Worm (Caenorhabditis elegans) whole organism, L4 larva: ENCODE data around the gene F54H5.14.

Source experiments
- D1046.2 ChIP-seq: fragments of 200-800 bp; sonication (Bioruptor generic); IDR thresholded peaks from 2 replicates; pipeline ENCODE4 v1.3.6; 2022; ENCODE audit warnings: missing genetic modification characterization, missing compliant biosample characterization
- F10B5.3 ChIP-seq: sonication (generic microtip); optimal IDR thresholded peaks from 2 replicates; lab custom pipeline; 2016; ENCODE audit warnings: mild to moderate bottlenecking, missing genetic modification characterization, missing compliant biosample characterization
- F26F4.8 ChIP-seq: fragments of 200-800 bp; sonication (Bioruptor generic); conservative IDR thresholded peaks from 2 replicates; pipeline ENCODE4 v1.3.6; 2022; ENCODE audit warnings: missing genetic modification characterization, missing compliant biosample characterization
- F37D6.2 ChIP-seq: sonication (generic microtip); optimal IDR thresholded peaks from 2 replicates; lab custom pipeline; 2016; ENCODE audit warnings: mild to moderate bottlenecking, missing genetic modification characterization, missing compliant biosample characterization
- F44E2.7 ChIP-seq: fragments of 200-800 bp; sonication (Bioruptor generic); IDR thresholded peaks from 2 replicates; pipeline ENCODE4 v2.1.2; 2022; ENCODE audit warnings: missing genetic modification characterization, missing compliant biosample characterization
- F49E8.2 ChIP-seq: sonication (generic microtip); optimal IDR thresholded peaks from 2 replicates; lab custom pipeline; 2016; ENCODE audit warnings: missing compliant biosample characterization, mild to moderate bottlenecking, missing genetic modification characterization, borderline replicate concordance
- T20F7.1 ChIP-seq: fragments of 200-800 bp; sonication (Bioruptor generic); optimal IDR thresholded peaks from 2 replicates; lab custom pipeline; 2018; ENCODE audit warnings: mild to moderate bottlenecking, missing genetic modification characterization, missing compliant biosample characterization
- Y5F2A.4 ChIP-seq: fragments of 200-800 bp; sonication (Bioruptor generic); optimal IDR thresholded peaks from 2 replicates; lab custom pipeline; 2018; ENCODE audit warnings: mild to moderate bottlenecking, missing genetic modification characterization, missing compliant biosample characterization
- aha-1 ChIP-seq: fragments of 150-350 bp; peaks from one replicate; lab custom pipeline; 2014; ENCODE audit warnings: missing biosample characterization, missing genetic modification characterization
- ama-1 ChIP-seq: fragments of 150-350 bp; optimal IDR thresholded peaks from 2 replicates; lab custom pipeline; 2014; ENCODE audit warnings: inconsistent platforms, mixed read lengths
- arid-1 ChIP-seq: fragments of 200-800 bp; sonication (Bioruptor generic); conservative IDR thresholded peaks from 2 replicates; pipeline ENCODE4 v1.3.6; 2022; ENCODE audit warnings: missing genetic modification reagents, missing genetic modification characterization, missing compliant biosample characterization
- attf-4 ChIP-seq: sonication (generic microtip); optimal IDR thresholded peaks from 3 replicates; lab custom pipeline; 2017; ENCODE audit warnings: missing biosample characterization, missing genetic modification characterization
- ceh-28 ChIP-seq: fragments of 150-350 bp; optimal IDR thresholded peaks from 2 replicates; lab custom pipeline; 2014; ENCODE audit warnings: missing biosample characterization, missing genetic modification reagents, missing genetic modification characterization
- ceh-62 ChIP-seq: sonication (generic microtip); optimal IDR thresholded peaks from 2 replicates; lab custom pipeline; 2017; ENCODE audit warnings: missing biosample characterization, missing genetic modification characterization
- ceh-82 ChIP-seq: sonication (generic microtip); optimal IDR thresholded peaks from 2 replicates; lab custom pipeline; 2017; ENCODE audit warnings: missing biosample characterization, missing genetic modification characterization
- ces-1 ChIP-seq: fragments of 150-350 bp; sonication (generic microtip); optimal IDR thresholded peaks from 4 replicates; lab custom pipeline; 2014; ENCODE audit warnings: missing biosample characterization, missing genetic modification reagents, missing genetic modification characterization
- cey-2 ChIP-seq: sonication (generic microtip); optimal IDR thresholded peaks from 3 replicates; lab custom pipeline; 2017; ENCODE audit warnings: missing genetic modification characterization, mild to moderate bottlenecking, missing compliant biosample characterization, antibody characterized with exemption, borderline replicate concordance; ENCODE audit not compliant: insufficient read depth
- daf-12 ChIP-seq: fragments of 150-350 bp; optimal IDR thresholded peaks from 2 replicates; lab custom pipeline; 2014; ENCODE audit warnings: missing biosample characterization, missing genetic modification reagents, missing genetic modification characterization
- dmd-8 ChIP-seq: fragments of 200-800 bp; sonication (Bioruptor generic); IDR thresholded peaks from 2 replicates; pipeline ENCODE4 v1.3.6; 2022; ENCODE audit warnings: missing genetic modification characterization, missing compliant biosample characterization
- egl-27 ChIP-seq: sonication (generic microtip); optimal IDR thresholded peaks from 3 replicates; lab custom pipeline; 2017; ENCODE audit warnings: missing biosample characterization, missing genetic modification reagents, missing genetic modification characterization
- egl-43 ChIP-seq: fragments of 200-800 bp; sonication (Bioruptor generic); IDR thresholded peaks from 2 replicates; pipeline ENCODE4 v1.3.6; 2022; ENCODE audit warnings: missing genetic modification reagents, missing genetic modification characterization, missing compliant biosample characterization
- fkh-10 ChIP-seq: fragments of 150-350 bp; optimal IDR thresholded peaks from 2 replicates; lab custom pipeline; 2014; ENCODE audit warnings: missing biosample characterization, missing genetic modification reagents, missing genetic modification characterization
- fos-1 ChIP-seq: fragments of 150-350 bp; optimal IDR thresholded peaks from 2 replicates; lab custom pipeline; 2014; ENCODE audit warnings: missing biosample characterization, missing genetic modification characterization
- hlh-30 ChIP-seq: sonication (generic microtip); optimal IDR thresholded peaks from 2 replicates; lab custom pipeline; 2017; ENCODE audit warnings: antibody characterized with exemption, mild to moderate bottlenecking, missing genetic modification characterization, missing compliant biosample characterization; ENCODE audit not compliant: insufficient read depth
- hmg-1.1 ChIP-seq: fragments of 200-800 bp; sonication (Bioruptor generic); IDR thresholded peaks from 2 replicates; pipeline ENCODE4 v1.3.6; 2022; ENCODE audit warnings: missing genetic modification reagents, missing genetic modification characterization, missing compliant biosample characterization
- jun-1 ChIP-seq: fragments of 150-350 bp; optimal IDR thresholded peaks from 2 replicates; lab custom pipeline; 2014; ENCODE audit warnings: missing biosample characterization, missing genetic modification reagents, missing genetic modification characterization
- lim-7 ChIP-seq: fragments of 200-800 bp; sonication (Bioruptor generic); IDR thresholded peaks from 2 replicates; pipeline ENCODE4 v1.3.6; 2022; ENCODE audit warnings: missing genetic modification characterization, missing compliant biosample characterization
- lin-15B ChIP-seq: fragments of 150-350 bp; sonication (generic microtip); optimal IDR thresholded peaks from 3 replicates; lab custom pipeline; 2014; ENCODE audit warnings: missing biosample characterization, missing genetic modification characterization
- lin-29 ChIP-seq: fragments of 200-800 bp; sonication (Bioruptor generic); IDR thresholded peaks from 2 replicates; pipeline ENCODE4 v1.3.6; 2022; ENCODE audit warnings: missing genetic modification reagents, missing genetic modification characterization, missing compliant biosample characterization
- lsy-2 ChIP-seq, 2 experiments: fragments of 150-350 bp in 1 of 2; sonication (generic microtip) in 1 of 2; optimal IDR thresholded peaks; 2 replicates each; lab custom pipeline; 2014 to 2017; ENCODE audit warnings: missing biosample characterization in 2 of 2, missing genetic modification characterization in 2 of 2
- madf-9 ChIP-seq: fragments of 200-800 bp; sonication (Bioruptor generic); conservative IDR thresholded peaks from 2 replicates; pipeline ENCODE4 v1.3.6; 2022; ENCODE audit warnings: missing genetic modification reagents, missing genetic modification characterization, missing compliant biosample characterization
- mep-1 ChIP-seq: fragments of 150-350 bp; sonication (generic microtip); optimal IDR thresholded peaks from 3 replicates; lab custom pipeline; 2014; ENCODE audit warnings: missing biosample characterization, missing genetic modification characterization
- nhr-10 ChIP-seq: fragments of 150-350 bp; optimal IDR thresholded peaks from 2 replicates; lab custom pipeline; 2014; ENCODE audit warnings: missing biosample characterization, missing genetic modification characterization
- nhr-102 ChIP-seq: sonication (generic microtip); optimal IDR thresholded peaks from 2 replicates; lab custom pipeline; 2016; ENCODE audit warnings: mild to moderate bottlenecking, missing genetic modification characterization, moderate library complexity, missing compliant biosample characterization
- nhr-11 ChIP-seq: fragments of 150-350 bp; optimal IDR thresholded peaks from 2 replicates; lab custom pipeline; 2014; ENCODE audit warnings: missing biosample characterization, missing genetic modification characterization
- nhr-111 ChIP-seq: fragments of 200-800 bp; sonication (Bioruptor generic); optimal IDR thresholded peaks from 2 replicates; lab custom pipeline; 2018; ENCODE audit warnings: mild to moderate bottlenecking, missing genetic modification characterization, missing compliant biosample characterization
- nhr-48 ChIP-seq: sonication (generic microtip); optimal IDR thresholded peaks from 2 replicates; lab custom pipeline; 2016; ENCODE audit warnings: mild to moderate bottlenecking, missing genetic modification characterization, missing compliant biosample characterization
- nhr-77 ChIP-seq: fragments of 150-350 bp; optimal IDR thresholded peaks from 2 replicates; lab custom pipeline; 2014; ENCODE audit warnings: missing biosample characterization, missing genetic modification characterization
- php-3 ChIP-seq: fragments of 200-800 bp; sonication (Bioruptor generic); IDR thresholded peaks from 2 replicates; pipeline ENCODE4 v1.3.6; 2022; ENCODE audit warnings: missing genetic modification reagents, missing genetic modification characterization, missing compliant biosample characterization
- saeg-2 ChIP-seq: fragments of 200-800 bp; sonication (Bioruptor generic); IDR thresholded peaks from 2 replicates; pipeline ENCODE4 v1.3.6; 2022; ENCODE audit warnings: missing genetic modification reagents, missing genetic modification characterization, missing compliant biosample characterization
- skn-1 ChIP-seq: fragments of 150-350 bp; optimal IDR thresholded peaks from 2 replicates; lab custom pipeline; 2014; ENCODE audit warnings: missing biosample characterization, missing genetic modification characterization
- spr-1 ChIP-seq: sonication (generic microtip); optimal IDR thresholded peaks from 2 replicates; lab custom pipeline; 2016; ENCODE audit warnings: mild to moderate bottlenecking, missing genetic modification characterization, missing compliant biosample characterization
- tag-97 ChIP-seq: fragments of 200-800 bp; sonication (Bioruptor generic); IDR thresholded peaks from 2 replicates; pipeline ENCODE4 v1.3.6; 2022; ENCODE audit warnings: missing genetic modification characterization, missing compliant biosample characterization
- tra-1 ChIP-seq: fragments of 200-800 bp; sonication (Bioruptor generic); IDR thresholded peaks from 2 replicates; pipeline ENCODE4 v1.3.6; 2022; ENCODE audit warnings: missing genetic modification reagents, missing genetic modification characterization, missing compliant biosample characterization
- unc-130 ChIP-seq: sonication (generic microtip); optimal IDR thresholded peaks from 2 replicates; lab custom pipeline; 2016; ENCODE audit warnings: missing genetic modification reagents, missing genetic modification characterization, missing compliant biosample characterization
- unc-39 ChIP-seq: sonication (generic microtip); optimal IDR thresholded peaks from 2 replicates; lab custom pipeline; 2017; ENCODE audit warnings: missing biosample characterization, missing genetic modification characterization
- unc-62 ChIP-seq, 3 experiments: fragments of 150-350 bp in 1 of 3; sonication (generic microtip); optimal IDR thresholded peaks in 2 of 3; peaks in 1 of 3; 1 replicate in 1 of 3; 2 replicates in 2 of 3; lab custom pipeline; 2014 to 2017; ENCODE audit warnings: missing biosample characterization in 3 of 3, missing genetic modification characterization in 3 of 3, missing genetic modification reagents in 3 of 3, missing genotype in 1 of 3
- vab-7 ChIP-seq: fragments of 200-800 bp; sonication (Bioruptor generic); IDR thresholded peaks from 2 replicates; pipeline ENCODE4 v1.3.6; 2022; ENCODE audit warnings: missing genetic modification reagents, missing genetic modification characterization, missing compliant biosample characterization
- zip-11 ChIP-seq: fragments of 200-800 bp; sonication (Bioruptor generic); IDR thresholded peaks from 2 replicates; pipeline ENCODE4 v1.3.6; 2022; ENCODE audit warnings: missing genetic modification characterization, missing compliant biosample characterization
- zip-2 ChIP-seq: fragments of 150-350 bp; optimal IDR thresholded peaks from 2 replicates; lab custom pipeline; 2014; ENCODE audit warnings: missing biosample characterization, missing genetic modification characterization
- ztf-11 ChIP-seq: fragments of 150-350 bp; optimal IDR thresholded peaks from 2 replicates; lab custom pipeline; 2014; ENCODE audit warnings: missing biosample characterization, missing genetic modification characterization

The F54H5.14 gene

ce11 chrII:6588605-6589292, 36.5 kb downstream of the F54H5.14 start, which contains the start of gene icd-1 (continued):
- TF ChIP-seq zip-2 (peak; percentile 75), hlh-30 (tag; lab: Kevin White, UChicago) (peak; percentile 95), vab-7 (GFP tag; lab: Robert Waterston, UW) (peak; percentile 44; the same call in 1 of the 2 replicates), aha-1 (peak; percentile 99), tag-97 (GFP tag; lab: Robert Waterston, UW) (0 out of 2 replicates have a peak, but pooled peaks have one; percentile 37), D1046.2 (GFP tag; lab: Robert Waterston, UW) (peak; percentile 58; the same call in 1 of the 2 replicates), madf-9 (GFP tag; lab: Robert Waterston, UW) (peak; percentile 75), spr-1 (tag; lab: Kevin White, UChicago) (peak; percentile 81), zip-11 (GFP tag; lab: Robert Waterston, UW) (no peak), ces-1 (GFP tag; lab: Kevin White, UChicago) (no peak), cey-2 (tag; lab: Kevin White, UChicago) (no peak), nhr-10 (tag; lab: Kevin White, UChicago) (peak; percentile 72), mep-1 (tag; lab: Kevin White, UChicago) (peak; percentile 97), dmd-8 (GFP tag; lab: Robert Waterston, UW) (peak; percentile 55; the same call in 1 of the 2 replicates), lin-29 (GFP tag; lab: Robert Waterston, UW) (peak; percentile 72), fkh-10 (GFP tag; lab: Kevin White, UChicago) (peak; percentile 78), T20F7.1 (peak; percentile 90), F49E8.2 (peak; percentile 84), F37D6.2 (tag; lab: Kevin White, UChicago) (peak; percentile 86), F44E2.7 (GFP tag; lab: Robert Waterston, UW) (no peak), lin-15B (peak; percentile 58), daf-12 (tag; lab: Kevin White, UChicago) (no peak), lim-7 (GFP tag; lab: Robert Waterston, UW) (no peak), Y5F2A.4 (GFP tag; lab: Kevin White, UChicago) (peak; percentile 56), hmg-1.1 (GFP tag; lab: Robert Waterston, UW) (peak; percentile 88), nhr-48 (peak; percentile 92), ceh-82 (tag; lab: Kevin White, UChicago) (no peak), unc-62 (GFP tag; optimal IDR thresholded peaks at IDR 0.05 in 1 of 2; lab: Kevin White, UChicago) (peak in 1 of 2 experiments; percentile 98), unc-62 (tag; optimal IDR thresholded peaks at IDR 0.05; lab: Kevin White, UChicago) (no peak), F10B5.3 (peak; percentile 69), nhr-11 (peak; percentile 95), egl-27 (no peak), F26F4.8 (no peak), attf-4 (tag; lab: Kevin White, UChicago) (no peak), egl-43 (GFP tag; lab: Robert Waterston, UW) (peak; percentile 78), ceh-28 (peak; percentile 47), saeg-2 (peak; percentile 78), nhr-111 (GFP tag; lab: Kevin White, UChicago) (no peak), jun-1 (peak; percentile 79), ama-1 (lab: Kevin White, UChicago) (no peak), tra-1 (GFP tag; lab: Robert Waterston, UW) (peak; percentile 81), ztf-11 (tag; lab: Kevin White, UChicago) (no peak), lsy-2 (tag; optimal IDR thresholded peaks at IDR 0.05; lab: Kevin White, UChicago) (peak; percentile 91 to 95), unc-39 (no peak), skn-1 (tag; lab: Kevin White, UChicago) (no peak), nhr-102 (tag; lab: Kevin White, UChicago) (peak; percentile 93), nhr-77 (tag; lab: Kevin White, UChicago) (peak; percentile 96), ceh-62 (no peak), arid-1 (GFP tag; lab: Robert Waterston, UW) (peak; percentile 86), php-3 (GFP tag; lab: Robert Waterston, UW) (peak; percentile 93), fos-1 (tag; lab: Kevin White, UChicago) (peak; percentile 78), unc-130 (GFP tag; lab: Kevin White, UChicago) (peak; percentile 89)
